Worm (Caenorhabditis elegans) whole organism, young adult: ENCODE data around the gene srw-79.

Experiments
- B0019.2 ChIP-seq: fragments of 200-800 bp; sonication (Bioruptor generic); conservative IDR thresholded peaks from 2 replicates; pipeline ENCODE4 v1.3.6; 2022; ENCODE audit warnings: missing genetic modification reagents, missing genetic modification characterization, missing compliant biosample characterization
- C17E4.6 ChIP-seq: fragments of 200-800 bp; sonication (Bioruptor generic); IDR thresholded peaks from 2 replicates; pipeline ENCODE4 v1.3.6; 2022; ENCODE audit warnings: missing genetic modification reagents, missing genetic modification characterization, missing compliant biosample characterization
- F10E7.11 ChIP-seq: sonication (generic microtip); optimal IDR thresholded peaks from 2 replicates; lab custom pipeline; 2017; ENCODE audit warnings: mild to moderate bottlenecking, missing genetic modification characterization, moderate library complexity, missing compliant biosample characterization
- F22D6.2 ChIP-seq: sonication (generic microtip); optimal IDR thresholded peaks from 2 replicates; lab custom pipeline; 2016; ENCODE audit warnings: mild to moderate bottlenecking, missing genetic modification characterization, missing compliant biosample characterization
- F33H1.4 ChIP-seq: fragments of 200-800 bp; sonication (Bioruptor generic); IDR thresholded peaks from 2 replicates; pipeline ENCODE4 v1.3.6; 2022; ENCODE audit warnings: missing genetic modification reagents, missing genetic modification characterization, missing compliant biosample characterization
- F39B2.1 ChIP-seq: fragments of 200-800 bp; sonication (Bioruptor generic); IDR thresholded peaks from 2 replicates; pipeline ENCODE4 v1.3.6; 2022; ENCODE audit warnings: missing genetic modification reagents, missing genetic modification characterization, missing compliant biosample characterization
- F49E8.2 ChIP-seq: sonication (generic microtip); optimal IDR thresholded peaks from 3 replicates; lab custom pipeline; 2017; ENCODE audit warnings: missing genetic modification characterization, mild to moderate bottlenecking, missing compliant biosample characterization, antibody characterized with exemption, moderate library complexity; ENCODE audit not compliant: insufficient read depth
- F57A8.1 ChIP-seq: fragments of 200-800 bp; sonication (Bioruptor generic); optimal IDR thresholded peaks from 2 replicates; lab custom pipeline; 2018; ENCODE audit warnings: mild to moderate bottlenecking, missing genetic modification characterization, moderate library complexity, missing compliant biosample characterization
- T07F8.4 ChIP-seq: sonication (generic microtip); optimal IDR thresholded peaks from 2 replicates; lab custom pipeline; 2016; ENCODE audit warnings: mild to moderate bottlenecking, missing genetic modification characterization, moderate library complexity, missing compliant biosample characterization
- Y53F4B.3 ChIP-seq: fragments of 200-800 bp; sonication (Bioruptor generic); IDR thresholded peaks from 2 replicates; pipeline ENCODE4 v1.3.6; 2022; ENCODE audit warnings: missing genetic modification reagents, missing genetic modification characterization, missing compliant biosample characterization
- Y67H2A.10 ChIP-seq: fragments of 200-800 bp; sonication (Bioruptor generic); conservative IDR thresholded peaks from 2 replicates; pipeline ENCODE4 v1.3.6; 2022; ENCODE audit warnings: missing genetic modification reagents, missing genetic modification characterization, missing compliant biosample characterization
- Y95B8A.8 ChIP-seq: fragments of 200-800 bp; sonication (Bioruptor generic); IDR thresholded peaks from 2 replicates; pipeline ENCODE4 v1.3.6; 2022; ENCODE audit warnings: missing genetic modification reagents, missing genetic modification characterization, missing compliant biosample characterization
- ZK185.1 ChIP-seq: sonication (generic microtip); optimal IDR thresholded peaks from 2 replicates; lab custom pipeline; 2016; ENCODE audit warnings: mild to moderate bottlenecking, missing genetic modification characterization, missing compliant biosample characterization; ENCODE audit not compliant: poor library complexity, severe bottlenecking
- ama-1 ChIP-seq, 3 experiments: fragments of 150-350 bp in 1 of 3; sonication (generic microtip) in 2 of 3; optimal IDR thresholded peaks; 2 replicates each; lab custom pipeline; 2014 to 2018; ENCODE audit warnings: missing biosample characterization in 2 of 3, missing genetic modification characterization in 2 of 3, missing genetic modification reagents in 2 of 3
- aptf-3 ChIP-seq: fragments of 200-800 bp; sonication (Bioruptor generic); IDR thresholded peaks from 2 replicates; pipeline ENCODE4 v1.3.6; 2022; ENCODE audit warnings: missing genetic modification characterization, missing compliant biosample characterization
- atf-7 ChIP-seq: sonication (generic microtip); optimal IDR thresholded peaks from 2 replicates; lab custom pipeline; 2017; ENCODE audit warnings: mild to moderate bottlenecking, missing genetic modification characterization, missing compliant biosample characterization
- attf-3 ChIP-seq: fragments of 200-800 bp; sonication (Bioruptor generic); conservative IDR thresholded peaks from 2 replicates; pipeline ENCODE4 v1.3.6; 2022; ENCODE audit warnings: missing genetic modification reagents, missing genetic modification characterization, missing compliant biosample characterization
- cebp-2 ChIP-seq: fragments of 200-800 bp; sonication (Bioruptor generic); IDR thresholded peaks from 2 replicates; pipeline ENCODE4 v1.3.6; 2022; ENCODE audit warnings: missing genetic modification characterization, missing compliant biosample characterization
- ceh-40 ChIP-seq: fragments of 200-800 bp; sonication (Bioruptor generic); IDR thresholded peaks from 2 replicates; pipeline ENCODE4 v1.3.6; 2022; ENCODE audit warnings: missing genetic modification characterization, missing compliant biosample characterization
- die-1 ChIP-seq: sonication (generic microtip); optimal IDR thresholded peaks from 2 replicates; lab custom pipeline; 2016; ENCODE audit warnings: missing genotype, mild to moderate bottlenecking, missing genetic modification characterization, missing compliant biosample characterization
- dox-1 ChIP-seq: fragments of 200-800 bp; sonication (Bioruptor generic); IDR thresholded peaks from 2 replicates; pipeline ENCODE4 v1.3.6; 2022; ENCODE audit warnings: missing genetic modification reagents, missing genetic modification characterization, missing compliant biosample characterization
- egl-18 ChIP-seq: fragments of 200-800 bp; sonication (Bioruptor generic); IDR thresholded peaks from 2 replicates; pipeline ENCODE4 v1.3.6; 2022; ENCODE audit warnings: missing genetic modification reagents, missing genetic modification characterization, missing compliant biosample characterization
- egrh-3 ChIP-seq: fragments of 200-800 bp; sonication (Bioruptor generic); IDR thresholded peaks from 2 replicates; pipeline ENCODE4 v1.3.6; 2022; ENCODE audit warnings: missing genetic modification reagents, missing genetic modification characterization, missing compliant biosample characterization
- ekl-4 ChIP-seq: fragments of 200-800 bp; sonication (Bioruptor generic); IDR thresholded peaks from 2 replicates; pipeline ENCODE4 v1.3.6; 2022; ENCODE audit warnings: missing genetic modification reagents, missing genetic modification characterization, missing compliant biosample characterization
- fkh-3 ChIP-seq: sonication (generic microtip); optimal IDR thresholded peaks from 2 replicates; lab custom pipeline; 2016; ENCODE audit warnings: mild to moderate bottlenecking, missing genetic modification characterization, missing compliant biosample characterization
- him-1 ChIP-seq: sonication (generic microtip); optimal IDR thresholded peaks from 2 replicates; lab custom pipeline; 2016; ENCODE audit warnings: missing genotype, missing genetic modification reagents, missing genetic modification characterization, missing compliant biosample characterization
- hlh-26 ChIP-seq: fragments of 200-800 bp; sonication (Bioruptor generic); conservative IDR thresholded peaks from 2 replicates; pipeline ENCODE4 v1.3.6; 2022; ENCODE audit warnings: missing genetic modification reagents, missing genetic modification characterization, missing compliant biosample characterization
- hmg-20 ChIP-seq: fragments of 200-800 bp; sonication (Bioruptor generic); IDR thresholded peaks from 2 replicates; pipeline ENCODE4 v1.3.6; 2022; ENCODE audit warnings: missing genetic modification reagents, missing genetic modification characterization, missing compliant biosample characterization
- hrde-1 ChIP-seq: sonication (generic microtip); optimal IDR thresholded peaks from 2 replicates; lab custom pipeline; 2016; ENCODE audit warnings: missing genetic modification characterization, mild to moderate bottlenecking, missing compliant biosample characterization, moderate library complexity, missing genotype, missing genetic modification reagents, borderline replicate concordance
- lin-26 ChIP-seq: fragments of 200-800 bp; sonication (Bioruptor generic); IDR thresholded peaks from 2 replicates; pipeline ENCODE4 v1.3.6; 2022; ENCODE audit warnings: missing genetic modification reagents, missing genetic modification characterization, missing compliant biosample characterization
- lin-40 ChIP-seq: sonication (generic microtip); optimal IDR thresholded peaks from 2 replicates; lab custom pipeline; 2016; ENCODE audit warnings: missing genetic modification characterization, mild to moderate bottlenecking, missing compliant biosample characterization, missing genotype, missing genetic modification reagents
- lsl-1 ChIP-seq: fragments of 200-800 bp; sonication (Bioruptor generic); optimal IDR thresholded peaks from 2 replicates; lab custom pipeline; 2018; ENCODE audit warnings: mild to moderate bottlenecking, missing genetic modification characterization, moderate library complexity, missing compliant biosample characterization
- madf-3 ChIP-seq: fragments of 200-800 bp; sonication (Bioruptor generic); IDR thresholded peaks from 2 replicates; pipeline ENCODE4 v1.3.6; 2022; ENCODE audit warnings: missing genetic modification reagents, missing genetic modification characterization, missing compliant biosample characterization
- madf-6 ChIP-seq: fragments of 200-800 bp; sonication (Bioruptor generic); IDR thresholded peaks from 2 replicates; pipeline ENCODE4 v1.3.6; 2022; ENCODE audit warnings: missing genetic modification reagents, missing genetic modification characterization, missing compliant biosample characterization
- mcd-1 ChIP-seq: fragments of 200-800 bp; sonication (Bioruptor generic); IDR thresholded peaks from 2 replicates; pipeline ENCODE4 v1.3.6; 2022; ENCODE audit warnings: missing genetic modification reagents, missing genetic modification characterization, missing compliant biosample characterization
- mxl-1 ChIP-seq: sonication (generic microtip); optimal IDR thresholded peaks from 2 replicates; lab custom pipeline; 2016; ENCODE audit warnings: missing genetic modification characterization, missing compliant biosample characterization
- nfyb-1 ChIP-seq: fragments of 200-800 bp; sonication (Bioruptor generic); IDR thresholded peaks from 2 replicates; pipeline ENCODE4 v1.3.6; 2022; ENCODE audit warnings: missing genetic modification reagents, missing genetic modification characterization, missing compliant biosample characterization
- rpc-1 ChIP-seq, 2 experiments: fragments of 150-350 bp in 1 of 2; sonication (generic microtip) in 1 of 2; optimal IDR thresholded peaks; 2 replicates each; lab custom pipeline; 2014 to 2018; ENCODE audit warnings: missing biosample characterization in 1 of 2, missing genetic modification characterization in 1 of 2, missing genetic modification reagents in 1 of 2, missing genotype in 1 of 2
- sdz-38 ChIP-seq: sonication (generic microtip); optimal IDR thresholded peaks from 2 replicates; lab custom pipeline; 2016; ENCODE audit warnings: missing genotype, missing genetic modification characterization, missing compliant biosample characterization
- snpc-3.4 ChIP-seq: sonication (generic microtip); optimal IDR thresholded peaks from 2 replicates; lab custom pipeline; 2017; ENCODE audit warnings: missing genetic modification characterization, mild to moderate bottlenecking, missing compliant biosample characterization, antibody characterized with exemption, moderate library complexity, missing genotype, missing genetic modification reagents
- sptf-2 ChIP-seq: fragments of 200-800 bp; sonication (Bioruptor generic); optimal IDR thresholded peaks from 2 replicates; lab custom pipeline; 2018; ENCODE audit warnings: mild to moderate bottlenecking, missing genetic modification characterization, missing compliant biosample characterization
- zfh-2 ChIP-seq: fragments of 200-800 bp; sonication (Bioruptor generic); conservative IDR thresholded peaks from 2 replicates; pipeline ENCODE4 v1.3.6; 2022; ENCODE audit warnings: missing genetic modification reagents, missing genetic modification characterization, missing compliant biosample characterization
- ztf-3 ChIP-seq: fragments of 200-800 bp; sonication (Bioruptor generic); optimal IDR thresholded peaks from 2 replicates; lab custom pipeline; 2018; ENCODE audit warnings: mild to moderate bottlenecking, missing genetic modification characterization, missing compliant biosample characterization
- ztf-6 ChIP-seq: fragments of 200-800 bp; sonication (Bioruptor generic); IDR thresholded peaks from 2 replicates; pipeline ENCODE4 v1.3.6; 2022; ENCODE audit warnings: missing genetic modification reagents, missing genetic modification characterization, missing compliant biosample characterization

Gene srw-79

ce11 chrII:2977652-2978051, 31.1 kb downstream of the srw-79 start:
- no peak for TF ChIP-seq lsl-1 (GFP tag; lab: Kevin White, UChicago)
- TF ChIP-seq egl-18 (GFP tag; lab: Robert Waterston, UW): no peak
- TF ChIP-seq fkh-3: no peak
- no peak for TF ChIP-seq cebp-2 (GFP tag; lab: Robert Waterston, UW)
- TF ChIP-seq die-1 (tag; lab: Kevin White, UChicago): no peak
- TF ChIP-seq hmg-20 (GFP tag; lab: Robert Waterston, UW): no peak
- TF ChIP-seq C17E4.6 (GFP tag; lab: Robert Waterston, UW): no peak
- TF ChIP-seq ztf-6 (GFP tag; lab: Robert Waterston, UW): no peak
- TF ChIP-seq lin-40 (tag; lab: Kevin White, UChicago): no peak
- no peak for TF ChIP-seq madf-6 (GFP tag; lab: Robert Waterston, UW)
- TF ChIP-seq F49E8.2: no peak
- TF ChIP-seq B0019.2 (GFP tag; lab: Robert Waterston, UW): no peak
- TF ChIP-seq F33H1.4 (GFP tag; lab: Robert Waterston, UW): no peak
- TF ChIP-seq aptf-3 (GFP tag; lab: Robert Waterston, UW): no peak
- TF ChIP-seq hlh-26 (GFP tag; lab: Robert Waterston, UW): no peak

DNA sequence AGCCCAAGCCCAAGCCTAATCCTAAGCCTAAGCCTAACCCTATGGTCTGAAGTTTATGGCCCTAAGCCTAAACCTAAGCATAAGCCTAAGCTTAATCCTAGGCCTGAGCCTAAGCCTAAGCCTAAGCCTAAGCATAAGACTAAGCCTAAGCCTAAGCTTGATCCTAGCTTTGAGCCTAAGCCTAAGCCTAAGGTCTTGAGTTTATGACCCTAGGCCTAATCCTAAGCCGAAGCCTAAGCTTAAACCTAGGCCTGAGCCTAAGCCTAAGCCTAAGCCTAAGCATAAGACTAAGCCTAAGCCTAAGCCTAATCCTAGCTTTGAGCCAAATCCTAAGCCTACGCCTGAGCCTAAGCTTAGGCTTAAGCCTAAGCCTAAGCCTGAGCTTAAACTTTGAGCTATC, 32.5 kb downstream of the srw-79 start:
- TF ChIP-seq him-1 (tag; lab: Kevin White, UChicago): no peak
- TF ChIP-seq F39B2.1 (GFP tag; lab: Robert Waterston, UW): no peak
- no peak for TF ChIP-seq Y95B8A.8 (GFP tag; lab: Robert Waterston, UW)
- TF ChIP-seq attf-3: no peak
- no peak for TF ChIP-seq F33H1.4 (GFP tag; lab: Robert Waterston, UW)
- TF ChIP-seq dox-1: 0 out of 2 replicates have a peak, but pooled peaks have one; percentile 16

ce11 chrII:2984383-2984782, 37.8 kb downstream of the srw-79 start:
- no peak for TF ChIP-seq ekl-4 (GFP tag; lab: Robert Waterston, UW)
- TF ChIP-seq ZK185.1 (tag; lab: Kevin White, UChicago): no peak
- no peak for TF ChIP-seq F10E7.11 (tag; lab: Kevin White, UChicago)
- TF ChIP-seq hrde-1 (tag; lab: Kevin White, UChicago): no peak
- no peak for TF ChIP-seq ama-1 (optimal IDR thresholded peaks at IDR 0.05; lab: Kevin White, UChicago)
- no peak for TF ChIP-seq ama-1 (GFP tag; optimal IDR thresholded peaks at IDR 0.05; lab: Kevin White, UChicago)
- no peak for TF ChIP-seq sdz-38 (tag; lab: Kevin White, UChicago)
- no peak for TF ChIP-seq sptf-2 (GFP tag; lab: Kevin White, UChicago)
- TF ChIP-seq ztf-3 (GFP tag; lab: Kevin White, UChicago): no peak
- TF ChIP-seq ceh-40 (GFP tag; lab: Robert Waterston, UW): no peak
- no peak for TF ChIP-seq F57A8.1 (GFP tag; lab: Kevin White, UChicago)
- TF ChIP-seq atf-7 (tag; lab: Kevin White, UChicago): no peak
- no peak for TF ChIP-seq snpc-3.4
- TF ChIP-seq T07F8.4: no peak
- TF ChIP-seq, all 124 proteins: peak for 0

DNA sequence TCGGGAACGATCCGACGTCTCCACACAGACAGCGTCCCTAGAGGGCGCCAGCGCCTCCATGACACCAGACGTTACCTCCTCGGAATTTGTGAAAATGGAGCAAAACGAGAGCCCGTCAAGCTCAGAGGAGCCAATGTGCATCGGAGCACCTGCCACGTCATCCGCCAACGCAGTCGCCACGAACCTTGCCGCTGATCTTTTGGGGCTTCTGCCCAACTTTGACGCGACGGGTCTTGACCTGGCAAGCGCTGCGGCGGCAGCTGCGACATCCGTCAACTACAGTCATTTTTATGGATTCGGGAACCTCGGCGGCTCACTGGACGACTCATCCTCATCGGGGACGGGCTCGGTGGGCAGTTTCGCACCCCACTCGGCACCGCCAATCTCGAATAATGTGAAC, 38.9 kb downstream of the srw-79 start:
- TF ChIP-seq zfh-2 (GFP tag; lab: Robert Waterston, UW) (peak; percentile 76; the same call in 1 of the 2 replicates), nfyb-1 (GFP tag; lab: Robert Waterston, UW) (no peak), rpc-1 (optimal IDR thresholded peaks at IDR 0.05; lab: Kevin White, UChicago) (no peak), rpc-1 (tag; optimal IDR thresholded peaks at IDR 0.05; lab: Kevin White, UChicago) (no peak), F22D6.2 (tag; lab: Kevin White, UChicago) (peak; percentile 4), Y53F4B.3 (GFP tag; lab: Robert Waterston, UW) (no peak), madf-3 (peak; percentile 65; the same call in 1 of the 2 replicates), Y67H2A.10 (no peak), egrh-3 (peak; percentile 71; the same call in 1 of the 2 replicates), mxl-1 (tag; lab: Kevin White, UChicago) (no peak), lin-26 (GFP tag; lab: Robert Waterston, UW) (peak; percentile 50; the same call in 1 of the 2 replicates), C17E4.6 (GFP tag; lab: Robert Waterston, UW) (no peak), madf-6 (GFP tag; lab: Robert Waterston, UW) (0 out of 2 replicates have a peak, but pooled peaks have one; percentile 28), mcd-1 (0 out of 2 replicates have a peak, but pooled peaks have one; percentile 7)
